Fruit fly (Drosophila melanogaster): ENCODE measurements around the gene CG9674.

Gene CG9674

dm6 chr3L:16751487-16752054, 56.0 kb downstream of the CG9674 start:
- no peak for TF ChIP-seq noc (tag; optimal IDR thresholded peaks at IDR 0.05)

dm6 chr3L:16750750-16751149, 56.8 kb downstream of the CG9674 start:
- TF ChIP-seq noc (tag; optimal IDR thresholded peaks at IDR 0.05) = no peak

DNA sequence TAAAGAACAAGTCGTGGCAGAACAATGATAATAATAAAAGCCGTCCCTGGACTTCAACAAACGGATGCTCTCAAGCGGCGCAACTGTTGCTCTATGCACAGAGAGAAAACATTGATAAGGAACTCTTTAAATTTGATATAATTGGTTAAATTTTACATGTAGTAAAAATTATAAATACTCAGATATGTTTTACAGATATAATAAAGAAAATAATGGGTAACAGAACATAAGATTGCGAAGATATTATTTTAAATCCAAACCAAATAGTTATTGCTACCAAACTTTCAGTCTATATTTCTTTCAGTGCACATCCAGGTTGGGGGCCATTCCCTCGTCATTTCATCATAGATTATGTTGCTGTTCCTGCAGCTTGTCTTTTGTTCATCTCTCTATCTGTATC, 57.8 kb downstream of the CG9674 start:
- TF ChIP-seq noc (tag; optimal IDR thresholded peaks at IDR 0.05) = no peak

DNA sequence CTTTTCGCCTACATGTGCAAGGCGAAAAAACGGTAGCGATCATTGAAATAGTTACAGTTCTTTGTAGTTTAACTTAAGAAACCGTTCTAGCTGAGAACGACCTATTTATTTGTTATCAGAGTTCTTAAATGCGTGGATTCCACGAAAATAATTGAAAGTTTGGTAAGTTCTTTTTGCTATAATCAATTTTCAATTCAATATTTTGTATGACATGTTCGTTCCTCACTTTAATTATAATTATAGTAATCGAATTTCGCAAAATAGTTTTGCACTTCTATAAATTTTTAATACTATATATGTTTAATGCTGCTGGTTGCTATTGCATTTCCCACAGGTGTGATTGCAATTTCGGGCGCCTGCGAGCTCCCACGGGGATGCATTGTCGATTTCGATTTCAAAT, 59.2 kb downstream of the CG9674 start:
- no peak for TF ChIP-seq noc (tag; optimal IDR thresholded peaks at IDR 0.05)

- TF ChIP-seq noc (tag; optimal IDR thresholded peaks at IDR 0.05) = no peak
Observed at dm6 chr3L:16746586-16747383, 60.7 kb downstream of the CG9674 start.

DNA sequence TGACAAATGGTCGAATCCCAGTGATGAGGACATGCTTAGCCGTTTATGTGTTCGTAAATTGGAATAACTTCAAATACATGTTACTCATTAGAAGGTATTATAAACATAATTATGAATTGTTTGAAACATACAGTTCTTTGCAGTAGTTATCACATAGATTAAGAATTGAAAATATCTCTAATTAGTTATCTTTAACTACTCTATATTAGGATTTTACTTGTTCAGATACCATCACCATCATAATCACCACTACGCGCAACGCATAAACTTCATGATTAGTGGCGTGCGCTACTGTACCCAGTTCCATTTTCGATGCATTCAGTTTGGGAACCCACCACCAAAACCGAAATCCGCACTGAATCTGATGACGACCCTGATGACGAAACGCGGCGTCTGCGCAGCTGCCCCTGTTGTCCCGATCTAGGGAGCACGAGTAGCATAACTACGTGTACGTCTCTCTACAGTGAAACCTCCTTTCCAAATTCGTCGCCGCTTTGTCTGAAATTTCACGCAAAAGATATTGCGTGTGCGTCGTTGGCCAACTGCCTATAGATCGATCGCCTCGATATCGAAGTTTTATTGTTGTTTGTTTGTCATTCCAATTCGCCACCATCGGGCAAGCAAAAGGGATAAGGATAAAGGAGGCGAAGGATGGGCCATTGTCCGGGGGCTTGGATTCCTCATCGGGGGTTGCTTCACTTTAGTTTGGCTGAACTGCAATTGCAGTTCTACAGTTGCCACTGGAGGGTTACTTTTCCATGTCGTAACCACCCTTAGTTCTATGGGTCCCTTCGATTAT, 63.4 kb downstream of the CG9674 start:
- TF ChIP-seq noc (tag; optimal IDR thresholded peaks at IDR 0.05) = no peak

DNA sequence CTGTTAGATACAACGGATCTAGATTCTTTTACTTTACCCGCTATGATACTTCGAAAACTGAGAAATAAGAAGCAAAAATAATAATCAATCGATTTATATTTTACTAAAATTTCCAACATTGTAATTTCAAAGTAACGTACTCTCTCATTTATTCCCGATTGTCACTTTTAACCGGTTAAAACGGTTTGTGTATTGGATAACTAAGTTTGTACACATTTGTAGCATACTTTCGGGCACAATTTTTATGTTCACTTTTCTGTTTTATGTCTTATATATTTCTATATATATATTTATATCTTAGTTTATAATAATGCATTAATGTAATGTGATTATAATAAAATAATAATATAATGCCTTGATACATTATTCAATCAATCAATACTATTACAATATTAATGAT, 65.9 kb downstream of the CG9674 start:
- no peak for TF ChIP-seq noc (tag; optimal IDR thresholded peaks at IDR 0.05)
